Worm (Caenorhabditis elegans) whole organism, L4 larva: ENCODE data around the gene T25B2.1.

ENCODE experiments used
- F26F4.8 ChIP-seq: fragments of 200-800 bp; sonication (Bioruptor generic); conservative IDR thresholded peaks from 2 replicates; pipeline ENCODE4 v1.3.6; 2022; ENCODE audit warnings: missing genetic modification characterization, missing compliant biosample characterization
- F49E8.2 ChIP-seq: sonication (generic microtip); optimal IDR thresholded peaks from 2 replicates; lab custom pipeline; 2016; ENCODE audit warnings: missing compliant biosample characterization, mild to moderate bottlenecking, missing genetic modification characterization, borderline replicate concordance
- R02D3.7 ChIP-seq: fragments of 150-350 bp; sonication (generic microtip); optimal IDR thresholded peaks from 3 replicates; lab custom pipeline; 2014; ENCODE audit warnings: missing biosample characterization, missing genetic modification characterization
- Y105C5A.15 ChIP-seq: fragments of 200-800 bp; sonication (Bioruptor generic); IDR thresholded peaks from 2 replicates; pipeline ENCODE4 v1.3.6; 2022; ENCODE audit warnings: missing genetic modification characterization, missing compliant biosample characterization
- Y48G9A.11 ChIP-seq: fragments of 200-800 bp; sonication (Bioruptor generic); IDR thresholded peaks from 2 replicates; pipeline ENCODE4 v1.3.6; 2022; ENCODE audit warnings: missing genetic modification reagents, missing genetic modification characterization, missing compliant biosample characterization
- aha-1 ChIP-seq: fragments of 150-350 bp; peaks from one replicate; lab custom pipeline; 2014; ENCODE audit warnings: missing biosample characterization, missing genetic modification characterization
- attf-4 ChIP-seq: sonication (generic microtip); optimal IDR thresholded peaks from 3 replicates; lab custom pipeline; 2017; ENCODE audit warnings: missing biosample characterization, missing genetic modification characterization
- ceh-32 ChIP-seq: sonication (generic microtip); optimal IDR thresholded peaks from 2 replicates; lab custom pipeline; 2016; ENCODE audit warnings: mild to moderate bottlenecking, missing genetic modification characterization, missing compliant biosample characterization; ENCODE audit not compliant: poor library complexity
- ceh-62 ChIP-seq: sonication (generic microtip); optimal IDR thresholded peaks from 2 replicates; lab custom pipeline; 2017; ENCODE audit warnings: missing biosample characterization, missing genetic modification characterization
- cey-2 ChIP-seq: sonication (generic microtip); optimal IDR thresholded peaks from 3 replicates; lab custom pipeline; 2017; ENCODE audit warnings: missing genetic modification characterization, mild to moderate bottlenecking, missing compliant biosample characterization, antibody characterized with exemption, borderline replicate concordance; ENCODE audit not compliant: insufficient read depth
- ctbp-1 ChIP-seq: fragments of 200-800 bp; sonication (Bioruptor generic); IDR thresholded peaks from 2 replicates; pipeline ENCODE4 v1.3.6; 2022; ENCODE audit warnings: missing genetic modification reagents, missing genetic modification characterization, missing compliant biosample characterization
- daf-12 ChIP-seq: fragments of 150-350 bp; optimal IDR thresholded peaks from 2 replicates; lab custom pipeline; 2014; ENCODE audit warnings: missing biosample characterization, missing genetic modification reagents, missing genetic modification characterization
- daf-8 ChIP-seq: fragments of 200-800 bp; sonication (Bioruptor generic); IDR thresholded peaks from 2 replicates; pipeline ENCODE4 v1.3.6; 2022; ENCODE audit warnings: missing genetic modification characterization, missing compliant biosample characterization
- dmd-6 ChIP-seq: fragments of 200-800 bp; sonication (Bioruptor generic); IDR thresholded peaks from 2 replicates; pipeline ENCODE4 v1.3.6; 2022; ENCODE audit warnings: missing genetic modification reagents, missing genetic modification characterization, missing compliant biosample characterization
- dmd-8 ChIP-seq: fragments of 200-800 bp; sonication (Bioruptor generic); IDR thresholded peaks from 2 replicates; pipeline ENCODE4 v1.3.6; 2022; ENCODE audit warnings: missing genetic modification characterization, missing compliant biosample characterization
- dmd-9 ChIP-seq: fragments of 200-800 bp; sonication (Bioruptor generic); IDR thresholded peaks from 2 replicates; pipeline ENCODE4 v1.3.6; 2022; ENCODE audit warnings: missing genetic modification reagents, missing genetic modification characterization, missing compliant biosample characterization
- duxl-1 ChIP-seq: sonication (generic microtip); optimal IDR thresholded peaks from 2 replicates; lab custom pipeline; 2016; ENCODE audit warnings: mild to moderate bottlenecking, missing genetic modification characterization, moderate library complexity, missing compliant biosample characterization; ENCODE audit not compliant: poor library complexity
- fkh-10 ChIP-seq: fragments of 150-350 bp; optimal IDR thresholded peaks from 2 replicates; lab custom pipeline; 2014; ENCODE audit warnings: missing biosample characterization, missing genetic modification reagents, missing genetic modification characterization
- gei-8 ChIP-seq: fragments of 200-800 bp; sonication (Bioruptor generic); optimal IDR thresholded peaks from 2 replicates; lab custom pipeline; 2018; ENCODE audit warnings: mild to moderate bottlenecking, missing genetic modification characterization, missing compliant biosample characterization
- hif-1 ChIP-seq, 2 experiments: sonication (generic microtip); optimal IDR thresholded peaks; 2 replicates each; lab custom pipeline; 2016 to 2017; ENCODE audit warnings: missing compliant biosample characterization in 2 of 2, missing genetic modification characterization in 2 of 2, missing genetic modification reagents in 2 of 2, missing genotype in 2 of 2, mild to moderate bottlenecking in 1 of 2
- hmg-1.1 ChIP-seq: fragments of 200-800 bp; sonication (Bioruptor generic); IDR thresholded peaks from 2 replicates; pipeline ENCODE4 v1.3.6; 2022; ENCODE audit warnings: missing genetic modification reagents, missing genetic modification characterization, missing compliant biosample characterization
- lin-1 ChIP-seq: fragments of 200-800 bp; sonication (Bioruptor generic); IDR thresholded peaks from 2 replicates; pipeline ENCODE4 v1.3.6; 2022; ENCODE audit warnings: missing genetic modification reagents, missing genetic modification characterization, missing compliant biosample characterization
- lin-15B ChIP-seq: fragments of 150-350 bp; sonication (generic microtip); optimal IDR thresholded peaks from 3 replicates; lab custom pipeline; 2014; ENCODE audit warnings: missing biosample characterization, missing genetic modification characterization
- lin-38 ChIP-seq: fragments of 200-800 bp; sonication (Bioruptor generic); IDR thresholded peaks from 2 replicates; pipeline ENCODE4 v1.3.6; 2022; ENCODE audit warnings: missing genetic modification reagents, missing genetic modification characterization, missing compliant biosample characterization
- lsy-2 ChIP-seq, 2 experiments: fragments of 150-350 bp in 1 of 2; sonication (generic microtip) in 1 of 2; optimal IDR thresholded peaks; 2 replicates each; lab custom pipeline; 2014 to 2017; ENCODE audit warnings: missing biosample characterization in 2 of 2, missing genetic modification characterization in 2 of 2
- mep-1 ChIP-seq: fragments of 150-350 bp; sonication (generic microtip); optimal IDR thresholded peaks from 3 replicates; lab custom pipeline; 2014; ENCODE audit warnings: missing biosample characterization, missing genetic modification characterization
- nhr-102 ChIP-seq: sonication (generic microtip); optimal IDR thresholded peaks from 2 replicates; lab custom pipeline; 2016; ENCODE audit warnings: mild to moderate bottlenecking, missing genetic modification characterization, moderate library complexity, missing compliant biosample characterization
- nhr-111 ChIP-seq: fragments of 200-800 bp; sonication (Bioruptor generic); optimal IDR thresholded peaks from 2 replicates; lab custom pipeline; 2018; ENCODE audit warnings: mild to moderate bottlenecking, missing genetic modification characterization, missing compliant biosample characterization
- nhr-237 ChIP-seq: sonication (generic microtip); optimal IDR thresholded peaks from 2 replicates; lab custom pipeline; 2017; ENCODE audit warnings: missing biosample characterization, missing genetic modification characterization
- nhr-25 ChIP-seq: sonication (generic microtip); optimal IDR thresholded peaks from 2 replicates; lab custom pipeline; 2017; ENCODE audit warnings: missing genetic modification characterization, mild to moderate bottlenecking, missing compliant biosample characterization, antibody characterized with exemption, moderate library complexity, borderline replicate concordance; ENCODE audit not compliant: insufficient read depth
- nhr-41 ChIP-seq: fragments of 200-800 bp; sonication (Bioruptor generic); IDR thresholded peaks from 2 replicates; pipeline ENCODE4 v1.3.6; 2022; ENCODE audit warnings: missing genetic modification reagents, missing genetic modification characterization, missing compliant biosample characterization
- nhr-42 ChIP-seq: fragments of 200-800 bp; sonication (Bioruptor generic); IDR thresholded peaks from 2 replicates; pipeline ENCODE4 v1.3.6; 2022; ENCODE audit warnings: missing genetic modification characterization, missing compliant biosample characterization
- nhr-48 ChIP-seq: sonication (generic microtip); optimal IDR thresholded peaks from 2 replicates; lab custom pipeline; 2016; ENCODE audit warnings: mild to moderate bottlenecking, missing genetic modification characterization, missing compliant biosample characterization
- nhr-6 ChIP-seq: fragments of 150-350 bp; optimal IDR thresholded peaks from 2 replicates; lab custom pipeline; 2014; ENCODE audit warnings: missing biosample characterization, missing genetic modification characterization
- snpc-4 ChIP-seq: fragments of 150-350 bp; optimal IDR thresholded peaks from 2 replicates; lab custom pipeline; 2014; ENCODE audit warnings: missing biosample characterization, missing genetic modification characterization
- tag-97 ChIP-seq: fragments of 200-800 bp; sonication (Bioruptor generic); IDR thresholded peaks from 2 replicates; pipeline ENCODE4 v1.3.6; 2022; ENCODE audit warnings: missing genetic modification characterization, missing compliant biosample characterization
- unc-130 ChIP-seq: sonication (generic microtip); optimal IDR thresholded peaks from 2 replicates; lab custom pipeline; 2016; ENCODE audit warnings: missing genetic modification reagents, missing genetic modification characterization, missing compliant biosample characterization
- unc-62 ChIP-seq, 3 experiments: fragments of 150-350 bp in 1 of 3; sonication (generic microtip); optimal IDR thresholded peaks in 2 of 3; peaks in 1 of 3; 1 replicate in 1 of 3; 2 replicates in 2 of 3; lab custom pipeline; 2014 to 2017; ENCODE audit warnings: missing biosample characterization in 3 of 3, missing genetic modification characterization in 3 of 3, missing genetic modification reagents in 3 of 3, missing genotype in 1 of 3
- zip-11 ChIP-seq: fragments of 200-800 bp; sonication (Bioruptor generic); IDR thresholded peaks from 2 replicates; pipeline ENCODE4 v1.3.6; 2022; ENCODE audit warnings: missing genetic modification characterization, missing compliant biosample characterization
- ztf-11 ChIP-seq: fragments of 150-350 bp; optimal IDR thresholded peaks from 2 replicates; lab custom pipeline; 2014; ENCODE audit warnings: missing biosample characterization, missing genetic modification characterization

T25B2.1 gene

DNA sequence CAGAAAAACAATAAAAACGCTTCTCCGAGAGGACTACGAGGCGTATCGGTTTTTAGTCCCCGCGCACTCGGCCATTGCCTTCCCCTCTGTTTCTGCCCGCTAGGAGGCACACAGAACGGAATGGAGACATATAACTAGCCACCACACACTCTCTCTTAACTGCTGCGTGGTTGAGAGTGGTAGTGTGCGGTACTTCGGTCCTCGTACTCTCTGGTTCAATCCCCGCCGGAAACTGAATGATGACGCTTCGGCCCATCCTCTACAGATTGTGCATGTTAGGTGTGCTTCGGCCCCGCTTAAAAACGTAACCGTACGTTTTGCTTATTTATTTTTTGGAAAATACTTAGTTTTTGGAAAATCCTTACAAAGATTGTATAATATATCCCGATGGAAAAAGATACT is 33.9 kb downstream of the T25B2.1 start, which contains the start of gene T13C5.6 (continued):
- peak; percentile 92 for TF ChIP-seq nhr-6 (tag; lab: Kevin White, UChicago)
- peak; percentile 77 for TF ChIP-seq gei-8 (GFP tag; lab: Kevin White, UChicago)
- TF ChIP-seq fkh-10 (GFP tag; lab: Kevin White, UChicago) = peak; percentile 92
- TF ChIP-seq ceh-32 (tag; lab: Kevin White, UChicago) = peak; percentile 74
- no peak for TF ChIP-seq attf-4
- peak; percentile 59 to 93 for TF ChIP-seq hif-1 (tag; optimal IDR thresholded peaks at IDR 0.05; lab: Kevin White, UChicago)
- peak; percentile 84 for TF ChIP-seq dmd-9 (GFP tag; lab: Robert Waterston, UW)
- peak; percentile 67; the same call in 1 of the 2 replicates for TF ChIP-seq nhr-41 (GFP tag; lab: Robert Waterston, UW)
- peak; percentile 83; the same call in 1 of the 2 replicates for TF ChIP-seq dmd-8 (GFP tag; lab: Robert Waterston, UW)
- TF ChIP-seq lin-1 (GFP tag; lab: Robert Waterston, UW) = peak; percentile 95
- TF ChIP-seq lin-15B (tag; lab: Kevin White, UChicago) = no peak
- TF ChIP-seq nhr-25 = peak; percentile 50
- TF ChIP-seq F26F4.8 (GFP tag; lab: Robert Waterston, UW) = peak; percentile 85
- TF ChIP-seq, all 104 proteins: peak for 85

DNA sequence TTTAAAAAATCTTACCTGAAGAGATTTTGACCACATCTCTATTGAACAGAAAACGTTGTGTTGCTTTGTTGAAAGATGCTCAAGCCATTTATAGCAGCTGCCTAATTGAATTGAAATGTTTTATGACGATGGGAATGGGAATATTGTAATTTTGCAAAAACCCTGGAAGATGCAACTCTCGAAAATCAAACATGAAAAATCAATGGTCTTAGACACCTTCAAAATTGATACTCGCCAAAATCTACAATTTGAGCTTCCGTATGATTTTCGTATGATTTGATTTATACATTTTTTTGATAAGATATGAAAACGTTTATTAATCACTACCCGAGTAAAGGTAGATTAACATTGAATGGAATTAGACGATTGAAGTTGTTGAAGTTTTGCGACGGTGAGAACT is 34.7 kb downstream of the T25B2.1 start, which contains the start of gene C14F11.7:
C14F11.7 (minus strand) TSS at position 101 of the 400 bp plus-strand sequence.
- TF ChIP-seq unc-130 (no peak), snpc-4 (tag; lab: Kevin White, UChicago) (no peak), ceh-62 (tag; lab: Kevin White, UChicago) (no peak), zip-11 (GFP tag; lab: Robert Waterston, UW) (no peak), tag-97 (no peak), ctbp-1 (GFP tag; lab: Robert Waterston, UW) (no peak), lin-38 (GFP tag; lab: Robert Waterston, UW) (no peak), R02D3.7 (tag; lab: Kevin White, UChicago) (no peak)
- TF ChIP-seq, all 104 proteins: peak for 0

DNA sequence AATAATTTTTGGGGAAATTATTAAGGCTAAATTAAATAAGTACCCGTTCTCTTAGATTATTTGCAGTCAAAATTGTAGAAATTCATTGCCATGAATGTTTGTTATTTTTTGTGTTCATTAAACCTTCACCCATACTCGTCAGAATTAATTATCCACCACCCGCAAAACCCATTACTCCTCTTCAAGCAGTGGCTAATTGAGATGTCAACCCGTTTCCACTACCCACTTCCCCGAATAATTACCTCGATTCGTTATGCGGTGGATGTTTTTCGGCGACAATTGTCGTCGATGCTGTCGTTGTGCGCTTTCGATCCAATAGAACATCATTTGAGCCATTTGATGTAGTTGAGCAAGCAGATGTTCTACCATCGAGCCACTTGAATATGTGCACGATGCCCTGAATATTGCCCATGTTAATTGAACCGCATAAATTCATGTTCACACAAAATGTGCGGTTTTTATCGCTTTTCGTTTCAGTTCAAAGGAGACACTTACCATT is 37.6 kb downstream of the T25B2.1 start:
- TF ChIP-seq dmd-8 (GFP tag; lab: Robert Waterston, UW) (no peak), unc-62 (GFP tag; optimal IDR thresholded peaks at IDR 0.05 in 1 of 2; lab: Kevin White, UChicago) (peak in 1 of 2 experiments; percentile 94), unc-62 (tag; optimal IDR thresholded peaks at IDR 0.05; lab: Kevin White, UChicago) (no peak)

DNA sequence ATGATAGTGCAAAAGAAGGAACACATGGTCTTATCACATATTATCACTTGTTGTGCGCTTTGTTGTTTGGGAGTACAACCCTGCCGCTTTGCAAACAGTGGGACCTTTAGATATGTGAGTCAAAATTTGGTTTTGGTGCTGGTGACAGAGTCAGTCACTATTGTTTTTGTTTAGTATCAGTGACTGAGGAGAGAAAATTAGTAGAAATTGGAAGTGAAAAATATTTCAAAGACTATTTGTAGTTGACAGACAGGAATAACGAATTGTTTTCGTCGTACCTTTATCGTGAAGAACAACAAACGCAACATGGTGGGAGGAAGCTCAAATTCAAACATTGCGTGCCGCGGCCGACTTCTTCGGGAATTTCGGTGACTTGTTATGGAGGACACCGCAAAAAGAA is 42.8 kb downstream of the T25B2.1 start, which contains the start of gene lrch-1:
lrch-1 (minus strand) TSS at position 101 of the 400 bp plus-strand sequence.
- peak; percentile 2 for TF ChIP-seq aha-1 (tag; lab: Kevin White, UChicago)
- TF ChIP-seq ztf-11 (tag; lab: Kevin White, UChicago) = no peak

DNA sequence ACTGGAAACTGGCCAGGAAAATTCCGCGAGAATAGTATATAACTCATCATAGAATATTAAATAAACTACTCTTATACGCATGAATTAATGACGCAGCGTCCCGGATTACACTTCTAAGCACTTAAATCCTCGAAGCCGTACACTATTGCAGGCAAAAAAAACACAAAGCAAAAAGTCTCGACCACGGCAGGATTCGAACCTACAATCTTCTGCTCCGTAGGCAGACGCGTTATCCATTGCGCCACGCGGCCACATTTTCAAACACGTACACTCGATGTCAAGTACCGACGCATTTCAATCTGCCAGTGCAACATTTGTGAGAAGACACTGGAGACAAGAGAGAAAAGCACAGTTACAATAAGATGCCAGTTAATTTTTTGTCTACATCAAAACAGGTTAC is 46.1 kb downstream of the T25B2.1 start:
- TF ChIP-seq daf-12 (tag; lab: Kevin White, UChicago) = no peak
- TF ChIP-seq duxl-1 (tag; lab: Kevin White, UChicago) = peak; percentile 68
- TF ChIP-seq nhr-102 (tag; lab: Kevin White, UChicago) = no peak
- no peak for TF ChIP-seq unc-62 (GFP tag; optimal IDR thresholded peaks at IDR 0.05 in 1 of 2; lab: Kevin White, UChicago)
- TF ChIP-seq unc-62 (tag; optimal IDR thresholded peaks at IDR 0.05; lab: Kevin White, UChicago) = no peak
- peak; percentile 57; the same call in 1 of the 2 replicates for TF ChIP-seq Y105C5A.15 (GFP tag; lab: Robert Waterston, UW)
- TF ChIP-seq nhr-237 = no peak
- TF ChIP-seq Y48G9A.11 (GFP tag; lab: Robert Waterston, UW) = peak; percentile 61; the same call in 1 of the 2 replicates
- TF ChIP-seq daf-8 (GFP tag; lab: Robert Waterston, UW) = no peak
- TF ChIP-seq fkh-10 (GFP tag; lab: Kevin White, UChicago) = no peak
- peak in 1 of 2 experiments; percentile 37 for TF ChIP-seq lsy-2 (tag; optimal IDR thresholded peaks at IDR 0.05; lab: Kevin White, UChicago)
- no peak for TF ChIP-seq ceh-62 (tag; lab: Kevin White, UChicago)
- TF ChIP-seq F49E8.2 (tag; lab: Kevin White, UChicago) = peak; percentile 3
- TF ChIP-seq dmd-6 (GFP tag; lab: Robert Waterston, UW) = peak; percentile 34; the same call in 1 of the 2 replicates
- TF ChIP-seq mep-1 (tag; lab: Kevin White, UChicago) = peak; percentile 71
- peak; percentile 73 for TF ChIP-seq hmg-1.1 (GFP tag; lab: Robert Waterston, UW)
- TF ChIP-seq snpc-4 (tag; lab: Kevin White, UChicago) = no peak
- peak; percentile 34; the same call in 1 of the 2 replicates for TF ChIP-seq lin-1 (GFP tag; lab: Robert Waterston, UW)
- TF ChIP-seq aha-1 (tag; lab: Kevin White, UChicago) = no peak
- TF ChIP-seq nhr-111 = no peak
- 0 out of 2 replicates have a peak, but pooled peaks have one; percentile 63 for TF ChIP-seq dmd-8 (GFP tag; lab: Robert Waterston, UW)
- TF ChIP-seq nhr-42 (GFP tag; lab: Robert Waterston, UW) = peak; percentile 56; the same call in 1 of the 2 replicates
- TF ChIP-seq unc-130 = peak; percentile 38
- no peak for TF ChIP-seq cey-2 (tag; lab: Kevin White, UChicago)
- peak; percentile 64 for TF ChIP-seq nhr-48
